Fruit fly (Drosophila melanogaster) whole organism, pupa: Measurements from ENCODE around the gene Spn38F.

Experiments
- CG10348 ChIP-seq: fragments of 200-800 bp; sonication (Bioruptor generic); IDR thresholded peaks from 2 replicates; pipeline ENCODE4 v1.3.6; 2022; ENCODE audit warnings: missing biosample characterization, missing genetic modification characterization
- CG12605 ChIP-seq: fragments of 200-800 bp; sonication (Bioruptor generic); IDR thresholded peaks from 2 replicates; pipeline ENCODE4 v1.3.6; 2022; ENCODE audit warnings: missing biosample characterization, missing genetic modification characterization
- CG13204 ChIP-seq: fragments of 200-800 bp; sonication (Bioruptor generic); optimal IDR thresholded peaks from 2 replicates; lab custom pipeline; 2018; ENCODE audit warnings: missing biosample characterization, mild to moderate bottlenecking, missing genetic modification characterization, moderate library complexity
- CG14655 ChIP-seq: fragments of 200-800 bp; sonication (Bioruptor generic); optimal IDR thresholded peaks from 3 replicates; lab custom pipeline; 2017; ENCODE audit warnings: mild to moderate bottlenecking, missing biosample characterization, missing genetic modification reagents, missing genetic modification characterization
- CG15710 ChIP-seq: fragments of 200-800 bp; sonication (Bioruptor generic); optimal IDR thresholded peaks from 2 replicates; lab custom pipeline; 2018; ENCODE audit warnings: missing biosample characterization, mild to moderate bottlenecking, missing genetic modification characterization, moderate library complexity
- CG17806 ChIP-seq: fragments of 200-800 bp; sonication (Bioruptor generic); optimal IDR thresholded peaks from 2 replicates; lab custom pipeline; 2018; ENCODE audit warnings: missing biosample characterization, mild to moderate bottlenecking, missing genetic modification characterization, moderate library complexity
- CG32121 ChIP-seq: fragments of 200-800 bp; sonication (Bioruptor generic); IDR thresholded peaks from 2 replicates; pipeline ENCODE4 v1.3.6; 2022; ENCODE audit warnings: missing biosample characterization, missing genetic modification characterization
- CG34367 ChIP-seq: fragments of 200-800 bp; sonication (Bioruptor generic); optimal IDR thresholded peaks from 2 replicates; lab custom pipeline; 2018; ENCODE audit warnings: missing biosample characterization, mild to moderate bottlenecking, missing genetic modification characterization
- CG4496 ChIP-seq: fragments of 200-800 bp; sonication (Bioruptor generic); IDR thresholded peaks from 3 replicates; pipeline ENCODE4 v1.3.6; 2022; ENCODE audit warnings: missing biosample characterization, missing genetic modification characterization
- CG8159 ChIP-seq: fragments of 200-800 bp; sonication (Bioruptor generic); optimal IDR thresholded peaks from 3 replicates; lab custom pipeline; 2018; ENCODE audit warnings: missing biosample characterization, mild to moderate bottlenecking, missing genetic modification characterization, moderate library complexity
- CG8301 ChIP-seq: fragments of 200-800 bp; sonication (Bioruptor generic); optimal IDR thresholded peaks from 2 replicates; lab custom pipeline; 2018; ENCODE audit warnings: missing biosample characterization, mild to moderate bottlenecking, missing genetic modification characterization
- CG9948 ChIP-seq: fragments of 200-800 bp; sonication (Bioruptor generic); optimal IDR thresholded peaks from 2 replicates; lab custom pipeline; 2018; ENCODE audit warnings: missing biosample characterization, mild to moderate bottlenecking, missing genetic modification characterization, moderate library complexity
- D1 ChIP-seq: fragments of 200-800 bp; sonication (Bioruptor generic); optimal IDR thresholded peaks from 2 replicates; lab custom pipeline; 2018; ENCODE audit warnings: missing biosample characterization, mild to moderate bottlenecking, missing genetic modification characterization, moderate library complexity
- EcR ChIP-seq: fragments of 200-800 bp; sonication (Bioruptor generic); optimal IDR thresholded peaks from 3 replicates; lab custom pipeline; 2019; ENCODE audit warnings: missing biosample characterization, missing genetic modification characterization, mild to moderate bottlenecking, moderate library complexity, missing genetic modification reagents
- Ets98B ChIP-seq: fragments of 200-800 bp; sonication (Bioruptor generic); IDR thresholded peaks from 2 replicates; pipeline ENCODE4 v1.3.6; 2022; ENCODE audit warnings: missing biosample characterization, missing genetic modification characterization
- Pif1A ChIP-seq: fragments of 200-800 bp; sonication (Bioruptor generic); optimal IDR thresholded peaks from 3 replicates; lab custom pipeline; 2016; ENCODE audit warnings: missing biosample characterization, missing genetic modification characterization
- Pif1B ChIP-seq: fragments of 200-800 bp; sonication (Bioruptor generic); optimal IDR thresholded peaks from 3 replicates; lab custom pipeline; 2016; ENCODE audit warnings: missing biosample characterization, missing genetic modification characterization
- Snoo ChIP-seq: fragments of 200-800 bp; sonication (Bioruptor generic); optimal IDR thresholded peaks from 3 replicates; lab custom pipeline; 2017; ENCODE audit warnings: missing biosample characterization, mild to moderate bottlenecking, missing genetic modification characterization, inconsistent platforms
- fd96Ca ChIP-seq: fragments of 200-800 bp; sonication (Bioruptor generic); IDR thresholded peaks from 3 replicates; pipeline ENCODE4 v1.3.6; 2022; ENCODE audit warnings: missing biosample characterization, missing genetic modification characterization
- gl ChIP-seq: fragments of 200-800 bp; sonication (Bioruptor generic); optimal IDR thresholded peaks from 2 replicates; lab custom pipeline; 2018; ENCODE audit warnings: missing biosample characterization, mild to moderate bottlenecking, missing genetic modification characterization
- rn ChIP-seq: fragments of 200-800 bp; sonication (Bioruptor generic); IDR thresholded peaks from 2 replicates; pipeline ENCODE4 v1.3.6; 2022; ENCODE audit warnings: missing biosample characterization, missing genetic modification characterization

Gene Spn38F

DNA sequence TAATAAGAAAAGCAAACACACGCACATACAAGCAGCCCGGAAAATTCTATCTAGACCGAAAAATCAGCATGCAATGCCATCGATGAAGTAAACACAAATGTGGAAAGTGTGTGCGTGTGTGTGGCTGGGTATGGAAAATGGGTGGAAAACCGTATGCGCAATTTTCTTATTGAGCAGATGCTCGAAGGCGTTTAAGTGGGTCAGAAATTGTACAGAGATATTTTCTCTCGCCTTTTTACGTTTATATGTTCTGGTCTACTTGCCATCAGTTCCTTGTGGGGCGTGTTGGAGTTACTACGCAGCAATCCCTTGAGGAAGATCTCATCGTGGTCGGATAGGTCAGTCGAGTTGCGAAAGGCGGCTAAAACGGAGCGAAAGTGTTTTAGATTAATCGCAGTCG, 42.0 kb downstream of the Spn38F start:
- TF ChIP-seq gl: no peak
- TF ChIP-seq fd96Ca (GFP tag; lab: Robert Waterston, UW): no peak
- TF ChIP-seq CG13204 (GFP tag; lab: Kevin White, UChicago): no peak
- no peak for TF ChIP-seq CG17806
- no peak for TF ChIP-seq CG32121

DNA sequence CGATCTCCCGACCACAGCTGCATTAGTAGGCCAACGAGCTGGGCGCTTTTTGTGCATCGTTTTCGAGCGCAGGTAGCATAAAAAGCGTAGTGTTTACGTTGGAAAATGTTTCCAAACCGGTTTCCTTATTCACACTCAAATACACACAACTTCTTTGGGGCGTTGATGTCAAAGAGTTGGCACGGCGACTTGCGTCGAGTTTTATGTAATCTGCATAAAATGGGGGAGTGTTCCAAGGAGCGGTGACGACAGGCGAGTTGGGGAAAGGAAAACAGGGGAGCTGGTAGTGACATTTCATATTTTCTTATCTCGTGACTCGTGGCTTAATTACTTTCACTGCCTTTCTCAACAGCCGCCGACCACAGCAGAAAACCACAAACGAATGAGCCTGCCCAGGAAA, 43.1 kb downstream of the Spn38F start:
- TF ChIP-seq rn (GFP tag; lab: Robert Waterston, UW) (no peak), CG4496 (GFP tag; lab: Robert Waterston, UW) (peak; percentile 78)

DNA sequence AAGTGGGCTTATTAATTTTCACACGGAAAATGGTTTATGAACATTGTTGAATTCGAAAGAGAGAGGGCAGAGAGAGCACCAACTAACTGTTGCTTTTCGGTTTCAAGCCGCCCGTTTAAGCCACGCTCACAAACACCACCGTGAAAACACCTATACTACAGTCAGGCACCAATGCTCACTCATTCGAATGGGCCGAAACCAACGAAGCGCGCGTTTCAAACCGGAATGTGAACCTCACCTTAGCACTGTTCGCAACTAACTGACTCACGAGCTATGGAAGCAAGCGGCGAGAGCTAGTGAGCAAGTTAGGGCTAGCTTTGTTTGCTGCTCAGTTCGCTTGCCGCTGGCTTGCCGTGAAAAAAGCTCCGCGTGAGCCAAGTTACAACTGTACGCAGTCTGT, 43.9 kb downstream of the Spn38F start:
- peak; percentile 36 for TF ChIP-seq Snoo
- TF ChIP-seq Ets98B (GFP tag; lab: Robert Waterston, UW): peak; percentile 56; the same call in 1 of the 2 replicates
- TF ChIP-seq CG4496 (GFP tag; lab: Robert Waterston, UW): peak; percentile 56; the same call in 1 of the 3 replicates
- TF ChIP-seq CG12605 (GFP tag; lab: Robert Waterston, UW): peak; percentile 35
- peak; percentile 6 for TF ChIP-seq Pif1A (GFP tag; lab: Kevin White, UChicago)
- no peak for TF ChIP-seq CG15710 (tag; lab: Kevin White, UChicago)

dm6 chr2L:20792988-20793544, 44.7 kb downstream of the Spn38F start:
- TF ChIP-seq CG34367 (tag; lab: Kevin White, UChicago): no peak
- TF ChIP-seq CG12605 (GFP tag; lab: Robert Waterston, UW): no peak
- no peak for TF ChIP-seq CG10348 (GFP tag; lab: Robert Waterston, UW)
- no peak for TF ChIP-seq CG4496 (GFP tag; lab: Robert Waterston, UW)
- no peak for TF ChIP-seq CG32121
- no peak for TF ChIP-seq Ets98B (GFP tag; lab: Robert Waterston, UW)
- TF ChIP-seq gl: no peak
- no peak for TF ChIP-seq CG15710 (tag; lab: Kevin White, UChicago)
- no peak for TF ChIP-seq D1 (tag; lab: Kevin White, UChicago)
- TF ChIP-seq CG9948 (tag; lab: Kevin White, UChicago): no peak

- no peak for TF ChIP-seq CG12605 (GFP tag; lab: Robert Waterston, UW)
- no peak for TF ChIP-seq CG9948 (tag; lab: Kevin White, UChicago)
- TF ChIP-seq CG13204 (GFP tag; lab: Kevin White, UChicago): no peak
- no peak for TF ChIP-seq rn (GFP tag; lab: Robert Waterston, UW)
- TF ChIP-seq CG8159 (tag; lab: Kevin White, UChicago): no peak
- no peak for TF ChIP-seq CG17806
- no peak for TF ChIP-seq CG15710 (tag; lab: Kevin White, UChicago)
- no peak for TF ChIP-seq CG32121
- no peak for TF ChIP-seq gl
- no peak for TF ChIP-seq CG10348 (GFP tag; lab: Robert Waterston, UW)
- TF ChIP-seq EcR (GFP tag; lab: Kevin White, UChicago): no peak
- no peak for TF ChIP-seq fd96Ca (GFP tag; lab: Robert Waterston, UW)
- TF ChIP-seq Ets98B (GFP tag; lab: Robert Waterston, UW): no peak
- no peak for TF ChIP-seq Pif1A (GFP tag; lab: Kevin White, UChicago)
- TF ChIP-seq Pif1B: no peak
- TF ChIP-seq CG14655: no peak
- no peak for TF ChIP-seq CG8301 (tag; lab: Kevin White, UChicago)
- TF ChIP-seq CG34367 (tag; lab: Kevin White, UChicago): no peak
- TF ChIP-seq D1 (tag; lab: Kevin White, UChicago): no peak
- no peak for TF ChIP-seq CG4496 (GFP tag; lab: Robert Waterston, UW)
- TF ChIP-seq, all 21 proteins: peak for 0
Measured at dm6 chr2L:20792521-20792920, 45.3 kb downstream of the Spn38F start.

- TF ChIP-seq rn (GFP tag; lab: Robert Waterston, UW): 0 out of 2 replicates have a peak, but pooled peaks have one; percentile 9
- no peak for TF ChIP-seq CG4496 (GFP tag; lab: Robert Waterston, UW)
- no peak for TF ChIP-seq CG15710 (tag; lab: Kevin White, UChicago)
- no peak for TF ChIP-seq CG8159 (tag; lab: Kevin White, UChicago)
Measured at dm6 chr2L:20788050-20788449, 49.7 kb downstream of the Spn38F start.

DNA sequence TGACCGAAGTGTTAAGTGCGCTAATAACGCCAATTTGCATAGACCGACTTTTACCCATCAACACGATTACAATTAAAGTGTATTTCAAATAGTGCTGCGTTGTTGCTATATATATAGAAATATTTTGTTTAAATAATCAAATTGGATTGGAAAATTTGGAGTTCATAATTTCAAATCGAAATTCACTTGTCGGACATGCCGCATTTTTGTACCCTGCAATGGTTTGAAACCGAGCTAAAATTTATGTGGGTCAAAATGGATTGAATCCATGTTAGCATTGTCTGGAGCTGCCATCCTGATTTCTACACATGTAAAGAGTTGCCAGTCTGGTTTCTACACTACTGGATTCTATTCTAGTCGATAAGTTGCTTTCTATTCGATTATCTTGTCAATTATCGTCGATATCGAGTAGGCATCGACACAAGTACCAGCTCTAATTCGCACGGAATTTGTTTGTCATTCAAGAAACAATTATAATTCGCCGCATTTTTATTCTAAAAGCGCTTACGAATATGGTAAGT, 50.5 kb downstream of the Spn38F start, which contains the start of gene Pomp:
Gene Pomp, plus strand, starts transcription at position 386 of the 521 bp plus-strand sequence.
- no peak for TF ChIP-seq EcR (GFP tag; lab: Kevin White, UChicago)
- TF ChIP-seq Pif1B: peak; percentile 74
- peak; percentile 90 for TF ChIP-seq CG4496 (GFP tag; lab: Robert Waterston, UW)
- peak; percentile 60 for TF ChIP-seq CG9948 (tag; lab: Kevin White, UChicago)
- TF ChIP-seq CG13204 (GFP tag; lab: Kevin White, UChicago): no peak
- peak; percentile 87 for TF ChIP-seq Ets98B (GFP tag; lab: Robert Waterston, UW)
- TF ChIP-seq CG14655: no peak
- TF ChIP-seq rn (GFP tag; lab: Robert Waterston, UW): peak; percentile 45; the same call in 1 of the 2 replicates
- TF ChIP-seq CG8301 (tag; lab: Kevin White, UChicago): peak; percentile 74
- TF ChIP-seq CG10348 (GFP tag; lab: Robert Waterston, UW): no peak
- peak; percentile 76 for TF ChIP-seq CG32121
- peak; percentile 79 for TF ChIP-seq fd96Ca (GFP tag; lab: Robert Waterston, UW)
- TF ChIP-seq CG8159 (tag; lab: Kevin White, UChicago): peak; percentile 71
- TF ChIP-seq D1 (tag; lab: Kevin White, UChicago): peak; percentile 71
- TF ChIP-seq Pif1A (GFP tag; lab: Kevin White, UChicago): peak; percentile 78
- peak; percentile 26 for TF ChIP-seq CG15710 (tag; lab: Kevin White, UChicago)
- TF ChIP-seq Snoo: peak; percentile 71
- peak; percentile 30 for TF ChIP-seq CG34367 (tag; lab: Kevin White, UChicago)
- peak; percentile 79; the same call in 1 of the 2 replicates for TF ChIP-seq CG12605 (GFP tag; lab: Robert Waterston, UW)
- TF ChIP-seq CG17806: peak; percentile 70
- peak; percentile 11 for TF ChIP-seq gl
- TF ChIP-seq, all 21 proteins: peak for 17
